Fruit fly (Drosophila melanogaster) whole organism, embryonic: ENCODE results near the gene Bet5.

Experiments used
- CG12071 ChIP-seq: fragments of 200-800 bp; sonication (Bioruptor generic); optimal IDR thresholded peaks from 3 replicates; lab custom pipeline; 2018; ENCODE audit warnings: missing biosample characterization, mild to moderate bottlenecking, missing genetic modification characterization
- CG13123 ChIP-seq: fragments of 200-800 bp; sonication (Bioruptor generic); optimal IDR thresholded peaks from 2 replicates; lab custom pipeline; 2016; ENCODE audit warnings: missing biosample characterization, missing genetic modification characterization
- CG13424 ChIP-seq: fragments of 200-800 bp; sonication (Bioruptor generic); optimal IDR thresholded peaks from 2 replicates; lab custom pipeline; 2019; ENCODE audit warnings: missing biosample characterization, mild to moderate bottlenecking, missing genetic modification characterization, moderate library complexity
- CG13624 ChIP-seq: fragments of 200-800 bp; sonication (Bioruptor generic); optimal IDR thresholded peaks from 2 replicates; lab custom pipeline; 2016; ENCODE audit warnings: missing biosample characterization, missing genetic modification characterization
- CG14860 ChIP-seq: fragments of 200-800 bp; sonication (Bioruptor generic); IDR thresholded peaks from 3 replicates; pipeline ENCODE4 v1.3.6; 2022; ENCODE audit warnings: missing biosample characterization, missing genetic modification characterization; ENCODE audit not compliant: partially characterized antibody
- CG15269 ChIP-seq: fragments of 200-800 bp; sonication (Bioruptor generic); optimal IDR thresholded peaks from 2 replicates; lab custom pipeline; 2018; ENCODE audit warnings: missing biosample characterization, mild to moderate bottlenecking, missing genetic modification characterization, moderate library complexity
- CG18476 ChIP-seq: fragments of 200-800 bp; sonication (Bioruptor generic); optimal IDR thresholded peaks from 2 replicates; lab custom pipeline; 2016; ENCODE audit warnings: missing biosample characterization, mild to moderate bottlenecking, missing genetic modification characterization
- CG31388 ChIP-seq: fragments of 200-800 bp; sonication (Bioruptor generic); optimal IDR thresholded peaks from 2 replicates; lab custom pipeline; 2016; ENCODE audit warnings: missing biosample characterization, missing genetic modification characterization
- CG33213 ChIP-seq: fragments of 200-800 bp; sonication (Bioruptor generic); optimal IDR thresholded peaks from 3 replicates; lab custom pipeline; 2016; ENCODE audit warnings: missing biosample characterization, missing genetic modification characterization
- CG4282 ChIP-seq: fragments of 200-800 bp; sonication (Bioruptor generic); optimal IDR thresholded peaks from 2 replicates; lab custom pipeline; 2016; ENCODE audit warnings: missing biosample characterization, missing genetic modification characterization
- CG5245 ChIP-seq: fragments of 200-800 bp; sonication (Bioruptor generic); optimal IDR thresholded peaks from 3 replicates; lab custom pipeline; 2016; ENCODE audit warnings: missing biosample characterization, missing genetic modification characterization
- CG9215 ChIP-seq: fragments of 200-800 bp; sonication (Bioruptor generic); IDR thresholded peaks from 2 replicates; pipeline ENCODE4 v1.3.6; 2022; ENCODE audit warnings: missing biosample characterization, missing genetic modification characterization
- CG9437 ChIP-seq: fragments of 200-800 bp; sonication (Bioruptor generic); optimal IDR thresholded peaks from 2 replicates; lab custom pipeline; 2018; ENCODE audit warnings: missing biosample characterization, mild to moderate bottlenecking, missing genetic modification characterization
- CHES-1-like ChIP-seq: fragments of 200-800 bp; sonication (Bioruptor generic); optimal IDR thresholded peaks from 2 replicates; lab custom pipeline; 2016; ENCODE audit warnings: missing biosample characterization, missing genetic modification characterization
- CoRest ChIP-seq: fragments of 200-800 bp; sonication (Bioruptor generic); optimal IDR thresholded peaks from 3 replicates; lab custom pipeline; 2018; ENCODE audit warnings: missing biosample characterization, mild to moderate bottlenecking, missing genetic modification characterization, moderate library complexity
- Doc2 ChIP-seq: fragments of 200-800 bp; sonication (Bioruptor generic); IDR thresholded peaks from 2 replicates; pipeline ENCODE4 v1.3.6; 2022; ENCODE audit warnings: missing biosample characterization, missing genetic modification characterization
- Dref ChIP-seq: fragments of 200-800 bp; sonication (Bioruptor generic); IDR thresholded peaks from 2 replicates; pipeline ENCODE4 v1.3.6; 2022; ENCODE audit warnings: missing biosample characterization, missing genetic modification characterization
- H2.0 ChIP-seq: fragments of 200-800 bp; sonication (Bioruptor generic); IDR thresholded peaks from 2 replicates; pipeline ENCODE4 v1.3.6; 2022; ENCODE audit warnings: missing biosample characterization, missing genetic modification characterization
- Hr39 ChIP-seq: fragments of >200 bp; optimal IDR thresholded peaks from 2 replicates; lab custom pipeline; 2017
- Mes4 ChIP-seq: fragments of 200-800 bp; sonication (Bioruptor generic); optimal IDR thresholded peaks from 2 replicates; lab custom pipeline; 2016; ENCODE audit warnings: missing biosample characterization, missing genetic modification characterization
- NC2α ChIP-seq: fragments of 200-800 bp; sonication (Bioruptor generic); optimal IDR thresholded peaks from 2 replicates; lab custom pipeline; 2016; ENCODE audit warnings: missing biosample characterization, missing genetic modification characterization
- NFAT ChIP-seq: fragments of 200-800 bp; sonication (Bioruptor generic); IDR thresholded peaks from 2 replicates; pipeline ENCODE4 v1.3.6; 2022; ENCODE audit warnings: missing biosample characterization, missing genetic modification characterization
- NfI ChIP-seq: fragments of 200-800 bp; sonication (Bioruptor generic); optimal IDR thresholded peaks from 3 replicates; lab custom pipeline; 2018; ENCODE audit warnings: missing biosample characterization, mild to moderate bottlenecking, missing genetic modification characterization, moderate library complexity
- Ptx1 ChIP-seq: fragments of 200-800 bp; sonication (Bioruptor generic); IDR thresholded peaks from 2 replicates; pipeline ENCODE4 v1.3.6; 2022; ENCODE audit warnings: missing biosample characterization, missing genetic modification characterization
- Ravus ChIP-seq: fragments of 200-800 bp; sonication (Bioruptor generic); IDR thresholded peaks from 2 replicates; pipeline ENCODE4 v1.3.6; 2022; ENCODE audit warnings: missing biosample characterization, missing genetic modification characterization
- Side ChIP-seq: fragments of 200-800 bp; sonication (Bioruptor generic); optimal IDR thresholded peaks from 2 replicates; lab custom pipeline; 2016; ENCODE audit warnings: missing biosample characterization, missing genetic modification characterization
- Stat92E ChIP-seq, 3 experiments: fragments of >200 bp in 2 of 3; fragments of 200-800 bp in 1 of 3; sonication (Bioruptor generic) in 1 of 3; optimal IDR thresholded peaks; 2 replicates each; lab custom pipeline; 2017 to 2019; ENCODE audit warnings: missing biosample characterization in 3 of 3, missing genetic modification characterization in 3 of 3, mild to moderate bottlenecking in 1 of 3, moderate library complexity in 1 of 3
- Trl ChIP-seq, 3 experiments: fragments of >200 bp in 2 of 3; fragments of 200-800 bp in 1 of 3; sonication (Bioruptor generic) in 1 of 3; optimal IDR thresholded peaks; 2 replicates in 1 of 3; 3 replicates in 2 of 3; lab custom pipeline; 2016 to 2017; ENCODE audit warnings: missing biosample characterization in 1 of 3, missing genetic modification characterization in 1 of 3
- abd-A ChIP-seq: fragments of 200-800 bp; sonication (Bioruptor generic); optimal IDR thresholded peaks from 3 replicates; lab custom pipeline; 2019; ENCODE audit warnings: missing biosample characterization, mild to moderate bottlenecking, missing genetic modification characterization, moderate library complexity
- ac ChIP-seq: fragments of 200-800 bp; sonication (Bioruptor generic); optimal IDR thresholded peaks from 3 replicates; lab custom pipeline; 2017; ENCODE audit warnings: missing biosample characterization, mild to moderate bottlenecking, missing genetic modification characterization
- al ChIP-seq: fragments of 200-800 bp; sonication (Bioruptor generic); IDR thresholded peaks from 2 replicates; pipeline ENCODE4 v1.3.6; 2022; ENCODE audit warnings: missing biosample characterization, missing genetic modification characterization
- br ChIP-seq: fragments of >200 bp; optimal IDR thresholded peaks from 2 replicates; lab custom pipeline; 2017
- btn ChIP-seq: fragments of 200-800 bp; sonication (Bioruptor generic); optimal IDR thresholded peaks from 2 replicates; lab custom pipeline; 2016; ENCODE audit warnings: missing biosample characterization, missing genetic modification characterization
- chinmo ChIP-seq: fragments of 200-800 bp; sonication (Bioruptor generic); IDR thresholded peaks from 4 replicates; pipeline ENCODE4 v1.3.6; 2022; ENCODE audit warnings: missing biosample characterization, missing genetic modification characterization; ENCODE audit not compliant: partially characterized antibody
- dan ChIP-seq: fragments of 200-800 bp; sonication (Bioruptor generic); IDR thresholded peaks from 2 replicates; pipeline ENCODE4 v1.3.6; 2022; ENCODE audit warnings: missing biosample characterization, missing genetic modification characterization
- emc ChIP-seq: fragments of 200-800 bp; sonication (Bioruptor generic); optimal IDR thresholded peaks from 2 replicates; lab custom pipeline; 2016; ENCODE audit warnings: missing biosample characterization, missing genetic modification characterization
- gce ChIP-seq: fragments of 200-800 bp; sonication (Bioruptor generic); IDR thresholded peaks from 3 replicates; pipeline ENCODE4 v1.3.6; 2022; ENCODE audit warnings: missing biosample characterization, missing genetic modification characterization
- h ChIP-seq: fragments of >200 bp; optimal IDR thresholded peaks from 2 replicates; lab custom pipeline; 2017
- knrl ChIP-seq: fragments of 200-800 bp; sonication (Bioruptor generic); IDR thresholded peaks from 3 replicates; pipeline ENCODE4 v1.3.6; 2022; ENCODE audit warnings: missing biosample characterization, missing genetic modification characterization; ENCODE audit not compliant: partially characterized antibody
- lilli ChIP-seq: fragments of 200-800 bp; sonication (Bioruptor generic); optimal IDR thresholded peaks from 3 replicates; lab custom pipeline; 2016; ENCODE audit warnings: missing biosample characterization, missing genetic modification characterization
- maf-S ChIP-seq: fragments of 200-800 bp; sonication (Bioruptor generic); optimal IDR thresholded peaks from 2 replicates; lab custom pipeline; 2016; ENCODE audit warnings: missing biosample characterization, missing genetic modification characterization
- org-1 ChIP-seq: fragments of 200-800 bp; sonication (Bioruptor generic); optimal IDR thresholded peaks from 2 replicates; lab custom pipeline; 2017; ENCODE audit warnings: missing biosample characterization, missing genetic modification characterization
- pb ChIP-seq: fragments of 200-800 bp; sonication (Bioruptor generic); optimal IDR thresholded peaks from 3 replicates; lab custom pipeline; 2016; ENCODE audit warnings: missing biosample characterization, missing genetic modification characterization
- pzg ChIP-seq: fragments of 200-800 bp; sonication (Bioruptor generic); optimal IDR thresholded peaks from 3 replicates; lab custom pipeline; 2018; ENCODE audit warnings: missing biosample characterization, mild to moderate bottlenecking, missing genetic modification characterization, moderate library complexity
- so ChIP-seq: fragments of 200-800 bp; sonication (Bioruptor generic); IDR thresholded peaks from 3 replicates; pipeline ENCODE4 v1.3.6; 2022; ENCODE audit warnings: missing biosample characterization, missing genetic modification characterization
- tin ChIP-seq: fragments of 200-800 bp; sonication (Bioruptor generic); optimal IDR thresholded peaks from 3 replicates; lab custom pipeline; 2016; ENCODE audit warnings: missing biosample characterization, missing genetic modification characterization
- ttk ChIP-seq: fragments of 200-800 bp; sonication (Bioruptor generic); IDR thresholded peaks from 2 replicates; pipeline ENCODE4 v2.1.2; 2022; ENCODE audit warnings: missing biosample characterization, missing genetic modification characterization
- unc-4 ChIP-seq: fragments of 200-800 bp; sonication (Bioruptor generic); IDR thresholded peaks from 2 replicates; pipeline ENCODE4 v1.3.6; 2022; ENCODE audit warnings: missing biosample characterization, missing genetic modification characterization; ENCODE audit not compliant: partially characterized antibody
- yki ChIP-seq: fragments of >200 bp; optimal IDR thresholded peaks from 3 replicates; lab custom pipeline; 2018

Bet5 gene

dm6 chr3R:30203104-30203986 is 23.3 kb downstream of the Bet5 start (continued):
- TF ChIP-seq CoRest (tag; lab: Kevin White, UChicago): peak; percentile 95
- TF ChIP-seq CG33213 (GFP tag; lab: Kevin White, UChicago): peak; percentile 97
- peak; percentile 91 for TF ChIP-seq Mes4
- no peak for TF ChIP-seq Hr39
- TF ChIP-seq Side (GFP tag; lab: Kevin White, UChicago): peak; percentile 99
- peak; percentile 94 for TF ChIP-seq chinmo (GFP tag; lab: Robert Waterston, UW)
- TF ChIP-seq h (lab: Kevin White, UChicago): no peak
- TF ChIP-seq Dref (GFP tag; lab: Robert Waterston, UW): no peak
- no peak for TF ChIP-seq CG14860 (GFP tag; lab: Robert Waterston, UW)
- TF ChIP-seq NFAT (GFP tag; lab: Robert Waterston, UW): peak; percentile 83
- peak; percentile 96 for TF ChIP-seq lilli
- TF ChIP-seq CG13123 (GFP tag; lab: Kevin White, UChicago): peak; percentile 77
- peak; percentile 96 for TF ChIP-seq abd-A (tag; lab: Kevin White, UChicago)
- TF ChIP-seq H2.0: peak; percentile 85
- no peak for TF ChIP-seq yki (lab: Kevin White, UChicago)
- peak; percentile 96 for TF ChIP-seq org-1
- peak; percentile 91 for TF ChIP-seq CG31388 (GFP tag; lab: Kevin White, UChicago)
- TF ChIP-seq ttk (GFP tag; lab: Robert Waterston, UW): peak; percentile 95
- TF ChIP-seq dan: peak; percentile 50
- 0 out of 2 replicates have a peak, but pooled peaks have one; percentile 3 for TF ChIP-seq unc-4 (GFP tag; lab: Robert Waterston, UW)
- peak; percentile 99 for TF ChIP-seq pb
- TF ChIP-seq al (GFP tag; lab: Robert Waterston, UW): peak; percentile 90
- peak in 1 of 3 experiments; percentile 86 for TF ChIP-seq Stat92E (GFP tag; optimal IDR thresholded peaks at IDR 0.05; lab: Kevin White, UChicago)
- TF ChIP-seq so (GFP tag; lab: Robert Waterston, UW): peak; percentile 96
- TF ChIP-seq CG13624 (GFP tag; lab: Kevin White, UChicago): peak; percentile 99
- peak; percentile 97 for TF ChIP-seq tin (GFP tag; lab: Kevin White, UChicago)
- TF ChIP-seq Ravus: peak; percentile 92
- TF ChIP-seq btn (GFP tag; lab: Kevin White, UChicago): peak; percentile 97
- TF ChIP-seq Ptx1: peak; percentile 95
- peak; percentile 82 for TF ChIP-seq CG4282 (GFP tag; lab: Kevin White, UChicago)
- TF ChIP-seq pzg (GFP tag; lab: Kevin White, UChicago): peak; percentile 24
- no peak for TF ChIP-seq ac
- TF ChIP-seq CG9437 (GFP tag; lab: Kevin White, UChicago): peak; percentile 84
- TF ChIP-seq CG13424: peak; percentile 90
- TF ChIP-seq emc (GFP tag; lab: Kevin White, UChicago): peak; percentile 97
- peak; percentile 90 for TF ChIP-seq NfI
- no peak for TF ChIP-seq br (lab: Kevin White, UChicago)
- peak; percentile 86 for TF ChIP-seq gce
- TF ChIP-seq NC2α: peak; percentile 90
- 0 out of 2 replicates have a peak, but pooled peaks have one; percentile 54 for TF ChIP-seq Doc2 (GFP tag; lab: Robert Waterston, UW)
- peak; percentile 92 for TF ChIP-seq maf-S (GFP tag; lab: Kevin White, UChicago)
- TF ChIP-seq knrl (GFP tag; lab: Robert Waterston, UW): no peak
- TF ChIP-seq CG18476 (GFP tag; lab: Kevin White, UChicago): peak; percentile 96
- peak; percentile 90 for TF ChIP-seq CG9215 (GFP tag; lab: Robert Waterston, UW)
- peak; percentile 96 for TF ChIP-seq CG12071 (GFP tag; lab: Kevin White, UChicago)
- TF ChIP-seq CG5245 (GFP tag; lab: Kevin White, UChicago): peak; percentile 96
- TF ChIP-seq Trl (optimal IDR thresholded peaks at IDR 0.05; lab: Kevin White, UChicago): peak; percentile 65 to 83
- TF ChIP-seq Trl (GFP tag; optimal IDR thresholded peaks at IDR 0.05; lab: Kevin White, UChicago): peak; percentile 97
- peak; percentile 91 for TF ChIP-seq CG15269 (tag; lab: Kevin White, UChicago)
- peak; percentile 96 for TF ChIP-seq CHES-1-like (GFP tag; lab: Kevin White, UChicago)
